Worm (Caenorhabditis elegans): ENCODE results near the gene tost-1.

tost-1 gene

DNA sequence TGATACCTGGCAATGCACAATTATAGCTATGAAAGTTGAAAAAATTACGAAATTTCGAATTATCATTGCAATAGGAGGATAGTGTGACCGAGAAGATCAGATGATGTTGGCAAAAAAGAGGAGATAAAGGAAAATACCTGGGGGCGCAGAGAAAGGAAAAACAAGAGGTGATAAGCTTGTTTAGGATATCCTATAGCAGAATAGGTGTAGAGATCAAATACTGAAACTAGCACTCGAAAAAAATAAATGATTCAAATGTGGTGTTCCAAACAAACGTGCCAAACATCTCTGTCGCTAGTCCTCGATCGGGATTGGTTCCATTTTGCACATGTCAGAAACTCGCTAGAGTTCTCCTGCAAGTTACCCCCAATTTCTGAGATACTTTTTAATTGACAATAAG is 48.7 kb downstream of the tost-1 start, which contains the start of gene F26A1.9:
F26A1.9 (minus strand) TSS at position 101 of the 400 bp plus-strand sequence.
- TF ChIP-seq tbx-8 (GFP tag; optimal IDR thresholded peaks at IDR 0.05) (no peak), ceh-39 (tag; optimal IDR thresholded peaks at IDR 0.05) (no peak), snpc-4 (tag; optimal IDR thresholded peaks at IDR 0.05) (no peak), unc-62 (GFP tag; optimal IDR thresholded peaks at IDR 0.05) (no peak), ceh-83 (GFP tag; optimal IDR thresholded peaks at IDR 0.05) (no peak), lin-13 (tag; optimal IDR thresholded peaks at IDR 0.05) (no peak), flh-1 (GFP tag; optimal IDR thresholded peaks at IDR 0.05) (no peak), zip-8 (tag; optimal IDR thresholded peaks at IDR 0.05) (no peak), sptf-1 (tag; optimal IDR thresholded peaks at IDR 0.05) (no peak), M03D4.4 (tag; optimal IDR thresholded peaks at IDR 0.05) (no peak), sem-2 (GFP tag; optimal IDR thresholded peaks at IDR 0.05) (no peak), bed-3 (GFP tag; optimal IDR thresholded peaks at IDR 0.05) (no peak), cnd-1 (tag; optimal IDR thresholded peaks at IDR 0.05) (no peak), hlh-1 (tag; optimal IDR thresholded peaks at IDR 0.05) (no peak), lin-32 (GFP tag; optimal IDR thresholded peaks at IDR 0.05) (no peak), nhr-76 (tag; optimal IDR thresholded peaks at IDR 0.05) (no peak), nhr-237 (tag; optimal IDR thresholded peaks at IDR 0.05) (no peak)
